Worm (Caenorhabditis elegans): Measurements from ENCODE around the gene C50F4.12.

Gene C50F4.12

DNA sequence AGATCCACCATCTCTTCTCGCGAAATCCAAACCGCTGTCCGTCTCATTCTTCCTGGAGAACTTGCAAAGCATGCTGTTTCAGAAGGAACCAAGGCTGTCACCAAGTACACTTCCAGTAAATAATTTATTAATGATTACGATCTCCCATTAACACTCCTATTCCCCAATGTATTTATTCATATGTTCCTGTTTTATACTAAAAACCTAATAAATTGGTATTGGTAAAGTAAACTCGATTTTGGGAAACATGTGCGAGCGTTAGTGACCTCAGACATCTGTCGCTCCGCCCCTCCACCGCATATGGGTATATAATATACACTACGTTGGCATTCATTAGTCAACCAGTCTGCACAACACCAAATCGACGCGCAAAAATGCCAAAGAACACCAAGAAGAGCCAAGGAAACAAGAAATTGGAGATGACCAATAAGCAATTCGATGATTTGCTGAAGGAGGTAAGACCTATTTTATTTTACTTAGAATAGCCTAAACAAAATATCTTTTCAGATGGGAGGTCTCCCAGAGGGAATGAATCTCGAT, 6.6 kb upstream of the C50F4.12 start, which contains the start of gene C50F4.6:
Gene C50F4.6 (plus strand): TSS at position 51 of the 540 bp plus-strand sequence.
- TF ChIP-seq mep-1 (tag; optimal IDR thresholded peaks at IDR 0.05), result peak; percentile 1
- no peak for TF ChIP-seq ama-1 (optimal IDR thresholded peaks at IDR 0.05)
- peak; percentile 50 for TF ChIP-seq nhr-85 (tag)
- TF ChIP-seq nhr-20 (tag; optimal IDR thresholded peaks at IDR 0.05), result no peak
- TF ChIP-seq lsy-2 (tag; optimal IDR thresholded peaks at IDR 0.05), result peak in 1 of 2 experiments; percentile 27
- no peak for TF ChIP-seq efl-1 (optimal IDR thresholded peaks at IDR 0.05)
- TF ChIP-seq efl-1 (GFP tag; optimal IDR thresholded peaks at IDR 0.05 in 1 of 2), result peak in 1 of 2 experiments; percentile 80
- no peak for TF ChIP-seq snpc-4 (tag; optimal IDR thresholded peaks at IDR 0.05)

DNA sequence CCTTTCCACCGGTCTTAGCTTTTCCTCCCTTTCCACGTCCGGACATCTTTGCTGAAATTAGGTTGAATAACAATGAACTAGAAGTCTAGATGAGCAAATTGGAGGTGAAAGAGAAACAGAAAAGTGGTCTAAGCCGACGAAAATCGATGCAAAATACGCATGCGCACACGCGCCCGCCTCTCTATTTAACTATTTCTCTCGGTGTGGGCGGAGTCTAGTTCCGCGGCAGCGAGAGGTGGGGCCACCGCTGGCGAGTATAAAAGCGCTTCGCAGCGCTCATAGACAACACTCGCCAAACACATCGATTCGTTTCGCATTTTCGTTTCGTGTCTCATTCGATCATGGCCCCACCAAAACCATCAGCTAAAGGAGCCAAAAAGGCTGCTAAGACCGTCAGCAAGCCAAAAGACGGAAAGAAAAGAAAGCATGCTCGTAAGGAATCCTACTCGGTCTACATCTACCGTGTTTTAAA, 5.7 kb upstream of the C50F4.12 start, which contains the start of the genes his-35 and his-41:
Gene his-35 (minus strand): TSS at position 51 of the 472 bp plus-strand sequence.
Gene his-41 (plus strand): TSS at position 299 of the 472 bp plus-strand sequence.
- TF ChIP-seq unc-98 (GFP tag; IDR thresholded peaks at IDR 0.05) (no peak), blmp-1 (tag; optimal IDR thresholded peaks at IDR 0.05) (no peak), aly-2 (tag; optimal IDR thresholded peaks at IDR 0.05) (no peak), C34B4.2 (tag; optimal IDR thresholded peaks at IDR 0.05) (no peak), mab-9 (GFP tag; IDR thresholded peaks at IDR 0.05) (peak; percentile 45; the same call in 1 of the 2 replicates), mef-2 (tag; optimal IDR thresholded peaks at IDR 0.05) (no peak), efl-3 (GFP tag; optimal IDR thresholded peaks at IDR 0.05) (no peak), fkh-4 (tag; optimal IDR thresholded peaks at IDR 0.05; ENCODE audit: borderline replicate concordance) (no peak), snu-23 (GFP tag; optimal IDR thresholded peaks at IDR 0.05) (peak; percentile 75), pqm-1 (tag; optimal IDR thresholded peaks at IDR 0.05) (no peak), sox-4 (tag; optimal IDR thresholded peaks at IDR 0.05) (no peak), sptf-1 (tag; optimal IDR thresholded peaks at IDR 0.05) (no peak), mep-1 (tag; optimal IDR thresholded peaks at IDR 0.05) (peak; percentile 32), fkh-10 (GFP tag; optimal IDR thresholded peaks at IDR 0.05) (peak; percentile 8), sup-37 (GFP tag; optimal IDR thresholded peaks at IDR 0.05) (peak; percentile 16), lin-13 (GFP tag; optimal IDR thresholded peaks at IDR 0.05) (no peak), alr-1 (tag; optimal IDR thresholded peaks at IDR 0.05; ENCODE audit: borderline replicate concordance) (no peak), ceh-82 (tag; optimal IDR thresholded peaks at IDR 0.05) (peak; percentile 41 to 57 (median 54)), nhr-85 (tag) (no peak), elt-2 (tag; optimal IDR thresholded peaks at IDR 0.05) (no peak), ama-1 (optimal IDR thresholded peaks at IDR 0.05) (peak; percentile 60), nhr-237 (tag; optimal IDR thresholded peaks at IDR 0.05) (no peak), hlh-17 (GFP tag; optimal IDR thresholded peaks at IDR 0.05; ENCODE audit: borderline replicate concordance) (no peak), fos-1 (tag; optimal IDR thresholded peaks at IDR 0.05) (peak; percentile 24), elt-3 (tag; optimal IDR thresholded peaks at IDR 0.05) (no peak), nhr-28 (tag; optimal IDR thresholded peaks at IDR 0.05) (no peak), ceh-88 (GFP tag; IDR thresholded peaks at IDR 0.05) (0 out of 2 replicates have a peak, but pooled peaks have one; percentile 10), jun-1 (tag; optimal IDR thresholded peaks at IDR 0.05) (peak; percentile 72), unc-130 (tag; optimal IDR thresholded peaks at IDR 0.05) (peak; percentile 3), skn-1 (tag; optimal IDR thresholded peaks at IDR 0.05) (peak; percentile 77), ets-5 (GFP tag; IDR thresholded peaks at IDR 0.05) (no peak), zag-1 (tag; optimal IDR thresholded peaks at IDR 0.05) (no peak), pag-3 (tag; optimal IDR thresholded peaks at IDR 0.05; ENCODE audit: borderline replicate concordance, insufficient read depth) (no peak), zip-4 (GFP tag; optimal IDR thresholded peaks at IDR 0.05) (peak; percentile 42), irx-1 (tag; optimal IDR thresholded peaks at IDR 0.05) (peak; percentile 55), nhr-76 (tag; optimal IDR thresholded peaks at IDR 0.05) (no peak), F16B12.6 (tag; optimal IDR thresholded peaks at IDR 0.05) (peak; percentile 28), unc-62 (GFP tag; optimal IDR thresholded peaks at IDR 0.05) (no peak), ceh-8 (GFP tag; optimal IDR thresholded peaks at IDR 0.05) (no peak), lin-14 (GFP tag; optimal IDR thresholded peaks at IDR 0.05) (peak; percentile 75), lin-35 (GFP tag; optimal IDR thresholded peaks at IDR 0.05) (peak; percentile 22 to 57), ztf-11 (tag; optimal IDR thresholded peaks at IDR 0.05) (peak in 1 of 2 experiments; percentile 43), ztf-4 (tag; optimal IDR thresholded peaks at IDR 0.05) (no peak), nhr-77 (tag; optimal IDR thresholded peaks at IDR 0.05) (peak; percentile 23), C04F5.9 (tag; optimal IDR thresholded peaks at IDR 0.05) (no peak), dpl-1 (GFP tag; optimal IDR thresholded peaks at IDR 0.05) (peak; percentile 9 to 45 (median 43))
